Fruit fly (Drosophila melanogaster) whole organism, embryonic: ENCODE measurements around the gene CG32373.

Source experiments
- Ada2b ChIP-seq: fragments of 200-800 bp; sonication (Bioruptor generic); IDR thresholded peaks from 2 replicates; pipeline ENCODE4 v1.3.6; 2022; ENCODE audit warnings: missing biosample characterization, missing genetic modification characterization
- Bgb ChIP-seq: fragments of 200-800 bp; sonication (Bioruptor generic); IDR thresholded peaks from 2 replicates; pipeline ENCODE4 v1.3.6; 2022; ENCODE audit warnings: missing biosample characterization, missing genetic modification characterization; ENCODE audit not compliant: partially characterized antibody
- CG10267 ChIP-seq: fragments of 200-800 bp; sonication (Bioruptor generic); optimal IDR thresholded peaks from 2 replicates; lab custom pipeline; 2018; ENCODE audit warnings: missing biosample characterization, mild to moderate bottlenecking, missing genetic modification characterization, moderate library complexity
- CG10366 ChIP-seq: fragments of 200-800 bp; sonication (Bioruptor generic); IDR thresholded peaks from 2 replicates; pipeline ENCODE4 v1.3.6; 2022; ENCODE audit warnings: missing biosample characterization, missing genetic modification characterization
- CG11085 ChIP-seq: fragments of 200-800 bp; sonication (Bioruptor generic); IDR thresholded peaks from 2 replicates; pipeline ENCODE4 v1.3.6; 2022; ENCODE audit warnings: missing biosample characterization, missing genetic modification characterization
- CG11695 ChIP-seq: fragments of 200-800 bp; sonication (Bioruptor generic); IDR thresholded peaks from 3 replicates; pipeline ENCODE4 v1.3.6; 2022; ENCODE audit warnings: missing biosample characterization, missing genetic modification characterization
- CG16863 ChIP-seq: fragments of 200-800 bp; sonication (Bioruptor generic); optimal IDR thresholded peaks from 3 replicates; lab custom pipeline; 2016; ENCODE audit warnings: missing biosample characterization, missing genetic modification characterization
- CG17612 ChIP-seq: fragments of 200-800 bp; sonication (Bioruptor generic); IDR thresholded peaks from 2 replicates; pipeline ENCODE4 v1.3.6; 2022; ENCODE audit warnings: missing biosample characterization, missing genetic modification characterization
- CG2199 ChIP-seq: fragments of 200-800 bp; sonication (Bioruptor generic); IDR thresholded peaks from 3 replicates; pipeline ENCODE4 v1.3.6; 2022; ENCODE audit warnings: missing biosample characterization, missing genetic modification characterization
- CG3281 ChIP-seq: fragments of 200-800 bp; sonication (Bioruptor generic); optimal IDR thresholded peaks from 3 replicates; lab custom pipeline; 2017; ENCODE audit warnings: missing biosample characterization, mild to moderate bottlenecking, missing genetic modification characterization
- CG4404 ChIP-seq: fragments of 200-800 bp; sonication (Bioruptor generic); IDR thresholded peaks from 2 replicates; pipeline ENCODE4 v1.3.6; 2022; ENCODE audit warnings: missing biosample characterization, missing genetic modification characterization
- CG4424 ChIP-seq: fragments of 200-800 bp; sonication (Bioruptor generic); optimal IDR thresholded peaks from 3 replicates; lab custom pipeline; 2016; ENCODE audit warnings: missing biosample characterization, missing genetic modification characterization
- CG5245 ChIP-seq: fragments of 200-800 bp; sonication (Bioruptor generic); optimal IDR thresholded peaks from 3 replicates; lab custom pipeline; 2016; ENCODE audit warnings: missing biosample characterization, missing genetic modification characterization
- CG6689 ChIP-seq: fragments of 200-800 bp; sonication (Bioruptor generic); IDR thresholded peaks from 2 replicates; pipeline ENCODE4 v1.3.6; 2022; ENCODE audit warnings: missing biosample characterization, missing genetic modification characterization
- CG6765 ChIP-seq: fragments of 200-800 bp; sonication (Bioruptor generic); optimal IDR thresholded peaks from 3 replicates; lab custom pipeline; 2017; ENCODE audit warnings: missing biosample characterization, mild to moderate bottlenecking, missing genetic modification characterization
- CG7745 ChIP-seq: fragments of 200-800 bp; sonication (Bioruptor generic); optimal IDR thresholded peaks from 2 replicates; lab custom pipeline; 2018; ENCODE audit warnings: missing biosample characterization, mild to moderate bottlenecking, missing genetic modification characterization, moderate library complexity
- CG7928 ChIP-seq: fragments of 200-800 bp; sonication (Bioruptor generic); optimal IDR thresholded peaks from 2 replicates; lab custom pipeline; 2017; ENCODE audit warnings: missing biosample characterization, mild to moderate bottlenecking, missing genetic modification characterization
- CG9797 ChIP-seq: fragments of 200-800 bp; sonication (Bioruptor generic); optimal IDR thresholded peaks from 3 replicates; lab custom pipeline; 2018; ENCODE audit warnings: missing biosample characterization, mild to moderate bottlenecking, missing genetic modification characterization
- Dad ChIP-seq: fragments of 200-800 bp; sonication (Bioruptor generic); optimal IDR thresholded peaks from 3 replicates; lab custom pipeline; 2016; ENCODE audit warnings: missing biosample characterization, missing genetic modification characterization
- Deaf1 ChIP-seq: fragments of 200-800 bp; optimal IDR thresholded peaks from 3 replicates; lab custom pipeline; 2019; ENCODE audit warnings: missing biosample characterization, mild to moderate bottlenecking, missing genetic modification characterization, moderate library complexity
- Doc3 ChIP-seq: fragments of 200-800 bp; sonication (Bioruptor generic); IDR thresholded peaks from 3 replicates; pipeline ENCODE4 v1.3.6; 2022; ENCODE audit warnings: missing biosample characterization, missing genetic modification characterization; ENCODE audit not compliant: partially characterized antibody
- E2f2 ChIP-seq: fragments of 200-800 bp; sonication (Bioruptor generic); IDR thresholded peaks from 2 replicates; pipeline ENCODE4 v1.3.6; 2022; ENCODE audit warnings: missing biosample characterization, missing genetic modification characterization
- HLH3B ChIP-seq: fragments of 200-800 bp; sonication (Bioruptor generic); IDR thresholded peaks from 2 replicates; pipeline ENCODE4 v1.3.6; 2022; ENCODE audit warnings: missing biosample characterization, missing genetic modification characterization
- Hr39 ChIP-seq: fragments of >200 bp; optimal IDR thresholded peaks from 2 replicates; lab custom pipeline; 2017
- Sox102F ChIP-seq: fragments of 200-800 bp; sonication (Bioruptor generic); optimal IDR thresholded peaks from 2 replicates; lab custom pipeline; 2018; ENCODE audit warnings: missing biosample characterization, mild to moderate bottlenecking, missing genetic modification characterization, moderate library complexity
- Ssrp ChIP-seq: fragments of 200-800 bp; sonication (Bioruptor generic); optimal IDR thresholded peaks from 2 replicates; lab custom pipeline; 2018; ENCODE audit warnings: missing biosample characterization, mild to moderate bottlenecking, missing genetic modification characterization, moderate library complexity
- Taf1 ChIP-seq: fragments of 200-800 bp; sonication (Bioruptor generic); IDR thresholded peaks from 2 replicates; pipeline ENCODE4 v1.3.6; 2022; ENCODE audit warnings: missing biosample characterization, missing genetic modification characterization
- ato ChIP-seq: fragments of 200-800 bp; sonication (Bioruptor generic); IDR thresholded peaks from 2 replicates; pipeline ENCODE4 v1.3.6; 2022; ENCODE audit warnings: missing biosample characterization, missing genetic modification characterization; ENCODE audit not compliant: partially characterized antibody
- cato ChIP-seq: fragments of 200-800 bp; sonication (Bioruptor generic); optimal IDR thresholded peaks from 2 replicates; lab custom pipeline; 2016; ENCODE audit warnings: missing biosample characterization, missing genetic modification characterization, borderline replicate concordance
- dysf ChIP-seq: fragments of 200-800 bp; sonication (Bioruptor generic); IDR thresholded peaks from 3 replicates; pipeline ENCODE4 v1.3.6; 2022; ENCODE audit warnings: missing biosample characterization, missing genetic modification characterization
- esg ChIP-seq: fragments of 200-800 bp; sonication (Bioruptor generic); conservative IDR thresholded peaks from 2 replicates; pipeline ENCODE4 v1.3.6; 2022; ENCODE audit warnings: missing biosample characterization, missing genetic modification characterization
- eve ChIP-seq, 2 experiments: fragments of >200 bp; optimal IDR thresholded peaks; 2 replicates each; lab custom pipeline; 2017; ENCODE audit warnings: missing biosample characterization in 2 of 2, missing genetic modification characterization in 2 of 2
- grau ChIP-seq: fragments of 200-800 bp; optimal IDR thresholded peaks from 3 replicates; lab custom pipeline; 2019; ENCODE audit warnings: missing biosample characterization, mild to moderate bottlenecking, missing genetic modification characterization, moderate library complexity
- hbn ChIP-seq: fragments of 200-800 bp; sonication (Bioruptor generic); IDR thresholded peaks from 2 replicates; pipeline ENCODE4 v1.3.6; 2022; ENCODE audit warnings: missing biosample characterization, missing genetic modification characterization; ENCODE audit not compliant: partially characterized antibody
- kah ChIP-seq: fragments of 200-800 bp; sonication (Bioruptor generic); optimal IDR thresholded peaks from 2 replicates; lab custom pipeline; 2018; ENCODE audit warnings: missing biosample characterization, mild to moderate bottlenecking, missing genetic modification characterization
- kni ChIP-seq: fragments of 200-800 bp; sonication (Bioruptor generic); optimal IDR thresholded peaks from 3 replicates; lab custom pipeline; 2017; ENCODE audit warnings: mild to moderate bottlenecking, missing biosample characterization, missing genetic modification reagents, missing genetic modification characterization
- mld ChIP-seq: fragments of 200-800 bp; sonication (Bioruptor generic); IDR thresholded peaks from 3 replicates; pipeline ENCODE4 v1.3.6; 2022; ENCODE audit warnings: missing biosample characterization, missing genetic modification characterization; ENCODE audit not compliant: partially characterized antibody
- pan ChIP-seq, 4 experiments: fragments of >200 bp in 3 of 4; fragments of 200-800 bp in 1 of 4; sonication (Bioruptor generic) in 1 of 4; optimal IDR thresholded peaks in 3 of 4; IDR thresholded peaks in 1 of 4; 2 replicates each; pipeline versions ENCODE4 v1.3.6 to Lab custom; 2017 to 2022; ENCODE audit warnings: missing biosample characterization in 2 of 4, missing genetic modification characterization in 2 of 4, mixed read lengths in 1 of 4
- prd ChIP-seq, 3 experiments: fragments of >200 bp in 2 of 3; fragments of 200-800 bp in 1 of 3; sonication (Bioruptor generic) in 1 of 3; optimal IDR thresholded peaks in 2 of 3; IDR thresholded peaks in 1 of 3; 2 replicates in 2 of 3; 3 replicates in 1 of 3; pipeline versions ENCODE4 v1.3.6 to Lab custom; 2017 to 2022; ENCODE audit warnings: missing biosample characterization in 1 of 3, missing genetic modification characterization in 1 of 3
- row ChIP-seq: fragments of 200-800 bp; sonication (Bioruptor generic); IDR thresholded peaks from 3 replicates; pipeline ENCODE4 v1.3.6; 2022; ENCODE audit warnings: missing biosample characterization, missing genetic modification characterization
- sd ChIP-seq: fragments of 200-800 bp; sonication (Bioruptor generic); optimal IDR thresholded peaks from 3 replicates; lab custom pipeline; 2018; ENCODE audit warnings: missing biosample characterization, mild to moderate bottlenecking, missing genetic modification characterization, moderate library complexity
- sens-2 ChIP-seq: fragments of 200-800 bp; sonication (Bioruptor generic); IDR thresholded peaks from 2 replicates; pipeline ENCODE4 v1.3.6; 2022; ENCODE audit warnings: missing biosample characterization, missing genetic modification characterization
- sim ChIP-seq: fragments of 200-800 bp; sonication (Bioruptor generic); IDR thresholded peaks from 2 replicates; pipeline ENCODE4 v1.3.6; 2022; ENCODE audit warnings: missing biosample characterization, missing genetic modification characterization
- slbo ChIP-seq: fragments of 200-800 bp; sonication (Bioruptor generic); IDR thresholded peaks from 2 replicates; pipeline ENCODE4 v1.3.6; 2022; ENCODE audit warnings: missing biosample characterization, missing genetic modification characterization
- so ChIP-seq: fragments of 200-800 bp; sonication (Bioruptor generic); IDR thresholded peaks from 3 replicates; pipeline ENCODE4 v1.3.6; 2022; ENCODE audit warnings: missing biosample characterization, missing genetic modification characterization
- stc ChIP-seq: fragments of 200-800 bp; sonication (Bioruptor generic); IDR thresholded peaks from 2 replicates; pipeline ENCODE4 v1.3.6; 2022; ENCODE audit warnings: missing biosample characterization, missing genetic modification characterization
- tgo ChIP-seq: fragments of 200-800 bp; sonication (Bioruptor generic); IDR thresholded peaks from 3 replicates; pipeline ENCODE4 v1.3.6; 2022; ENCODE audit warnings: missing biosample characterization, missing genetic modification characterization
- toy ChIP-seq: fragments of 200-800 bp; sonication (Bioruptor generic); IDR thresholded peaks from 2 replicates; pipeline ENCODE4 v1.3.6; 2022; ENCODE audit warnings: missing biosample characterization, missing genetic modification characterization
- zfh1 ChIP-seq: fragments of 200-800 bp; sonication (Bioruptor generic); IDR thresholded peaks from 3 replicates; pipeline ENCODE4 v1.3.6; 2022; ENCODE audit warnings: missing biosample characterization, missing genetic modification characterization

CG32373 gene

DNA sequence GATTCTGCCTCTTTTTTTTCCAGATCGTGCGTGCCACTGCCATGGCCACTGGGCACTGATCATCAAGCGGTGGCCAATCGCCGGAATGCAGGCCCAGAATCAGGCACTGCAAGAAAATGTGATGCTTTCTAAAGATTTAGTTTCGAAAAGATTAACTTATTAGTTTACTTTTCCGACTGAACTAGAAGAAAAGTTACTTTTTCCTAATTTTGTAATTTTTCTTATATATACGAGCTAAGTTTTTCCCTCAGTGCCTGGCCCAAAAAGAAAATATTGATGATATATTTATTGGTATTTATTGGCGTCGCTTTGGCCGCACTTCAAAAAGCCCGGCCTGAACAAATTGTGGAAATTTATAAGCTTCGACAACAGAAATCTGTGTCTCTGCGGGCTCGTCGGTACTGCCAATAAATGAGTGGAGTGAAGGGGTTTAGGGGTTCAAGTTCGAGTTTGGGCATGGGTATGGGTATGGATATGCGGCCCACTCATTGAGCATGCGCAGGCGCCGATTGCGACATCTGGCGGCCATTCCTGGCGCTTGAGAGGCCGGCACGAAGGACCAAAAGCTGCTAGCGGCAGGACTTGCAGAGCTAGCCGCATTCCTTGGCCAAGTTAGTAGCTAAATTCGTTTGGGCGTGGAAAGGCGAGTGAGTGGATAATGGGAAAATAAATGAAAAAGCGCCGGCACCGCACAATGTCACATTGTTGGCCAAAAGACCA lies 49.1 kb upstream of the CG32373 start (continued):
- TF ChIP-seq prd (optimal IDR thresholded peaks at IDR 0.05; lab: Kevin White, UChicago) = no peak
- peak; percentile 32; the same call in 1 of the 3 replicates for TF ChIP-seq prd (GFP tag; IDR thresholded peaks at IDR 0.05; lab: Robert Waterston, UW)
- TF ChIP-seq row (GFP tag; lab: Robert Waterston, UW) = 0 out of 3 replicates have a peak, but pooled peaks have one; percentile 29
- no peak for TF ChIP-seq CG6765 (GFP tag; lab: Kevin White, UChicago)
- TF ChIP-seq grau (tag; lab: Kevin White, UChicago) = no peak
- TF ChIP-seq CG16863 (GFP tag; lab: Kevin White, UChicago) = no peak
- no peak for TF ChIP-seq CG2199 (GFP tag; lab: Robert Waterston, UW)
- no peak for TF ChIP-seq Ssrp (tag; lab: Kevin White, UChicago)
- 0 out of 2 replicates have a peak, but pooled peaks have one; percentile 8 for TF ChIP-seq sim (GFP tag; lab: Robert Waterston, UW)
- TF ChIP-seq CG7928 = no peak
- TF ChIP-seq CG11085 (GFP tag; lab: Robert Waterston, UW) = no peak
- TF ChIP-seq tgo (GFP tag; lab: Robert Waterston, UW) = peak; percentile 38; the same call in 2 of the 3 replicates
- no peak for TF ChIP-seq CG7745
- 0 out of 3 replicates have a peak, but pooled peaks have one; percentile 23 for TF ChIP-seq dysf (GFP tag; lab: Robert Waterston, UW)
- no peak for TF ChIP-seq cato (GFP tag; lab: Kevin White, UChicago)
- TF ChIP-seq Ada2b (GFP tag; lab: Robert Waterston, UW) = peak; percentile 4; the same call in 1 of the 2 replicates
- TF ChIP-seq Dad (GFP tag; lab: Kevin White, UChicago) = no peak
- TF ChIP-seq E2f2 (GFP tag; lab: Robert Waterston, UW) = peak; percentile 19; the same call in 1 of the 2 replicates
- peak; percentile 23; the same call in 1 of the 2 replicates for TF ChIP-seq CG6689 (GFP tag; lab: Robert Waterston, UW)
- no peak for TF ChIP-seq CG11695 (GFP tag; lab: Robert Waterston, UW)
- TF ChIP-seq CG3281 (GFP tag; lab: Kevin White, UChicago) = no peak
- TF ChIP-seq CG4424 = peak; percentile 2
- TF ChIP-seq toy = no peak
- TF ChIP-seq eve (GFP tag; optimal IDR thresholded peaks at IDR 0.05; lab: Kevin White, UChicago) = peak in 1 of 2 experiments; percentile 26
- no peak for TF ChIP-seq pan (optimal IDR thresholded peaks at IDR 0.05; lab: Kevin White, UChicago)
- TF ChIP-seq pan (GFP tag; optimal IDR thresholded peaks at IDR 0.05 in 1 of 2, IDR thresholded peaks at IDR 0.05 in 1 of 2) = peak in 1 of 2 experiments; percentile 56
- no peak for TF ChIP-seq mld
- peak; percentile 25 for TF ChIP-seq Deaf1
- TF ChIP-seq slbo (GFP tag; lab: Robert Waterston, UW) = 0 out of 2 replicates have a peak, but pooled peaks have one; percentile 33
- no peak for TF ChIP-seq kni (GFP tag; lab: Kevin White, UChicago)
- TF ChIP-seq CG17612 (GFP tag; lab: Robert Waterston, UW) = no peak
- no peak for TF ChIP-seq CG9797 (GFP tag; lab: Kevin White, UChicago)
- no peak for TF ChIP-seq stc (GFP tag; lab: Robert Waterston, UW)
- no peak for TF ChIP-seq so (GFP tag; lab: Robert Waterston, UW)
- TF ChIP-seq CG5245 (GFP tag; lab: Kevin White, UChicago) = no peak
- no peak for TF ChIP-seq CG10267 (tag; lab: Kevin White, UChicago)
- TF ChIP-seq Sox102F (GFP tag; lab: Kevin White, UChicago) = peak; percentile 47
- TF ChIP-seq Taf1 (GFP tag; lab: Robert Waterston, UW) = no peak
- TF ChIP-seq kah (GFP tag; lab: Kevin White, UChicago) = no peak
- TF ChIP-seq hbn = no peak
- TF ChIP-seq Bgb (GFP tag; lab: Robert Waterston, UW) = no peak
- TF ChIP-seq CG10366 (GFP tag; lab: Robert Waterston, UW) = peak; percentile 49
- no peak for TF ChIP-seq ato
- peak; percentile 16 for TF ChIP-seq sd (tag; lab: Kevin White, UChicago)
- 0 out of 2 replicates have a peak, but pooled peaks have one; percentile 5 for TF ChIP-seq esg (GFP tag; lab: Robert Waterston, UW)
- peak; percentile 47 for TF ChIP-seq HLH3B
- no peak for TF ChIP-seq CG4404 (GFP tag; lab: Robert Waterston, UW)
- no peak for TF ChIP-seq Doc3 (GFP tag; lab: Robert Waterston, UW)
- no peak for TF ChIP-seq zfh1 (GFP tag; lab: Robert Waterston, UW)
- no peak for TF ChIP-seq Hr39 (lab: Kevin White, UChicago)
- TF ChIP-seq sens-2 (GFP tag; lab: Robert Waterston, UW) = no peak
